Fruit fly (Drosophila melanogaster): ENCODE measurements around the gene Cpr100A.

Gene Cpr100A

dm6 chr3R:30865365-30865770, 2.0 kb upstream of the Cpr100A start (continued):
- peak; percentile 45 for TF ChIP-seq CG17829 (tag; optimal IDR thresholded peaks at IDR 0.05)
- TF ChIP-seq CG5953 (GFP tag; IDR thresholded peaks at IDR 0.05) = no peak
- TF ChIP-seq dm (GFP tag; optimal IDR thresholded peaks at IDR 0.05) = no peak
- TF ChIP-seq CG11695 (GFP tag; IDR thresholded peaks at IDR 0.05) = peak; percentile 45; the same call in 1 of the 3 replicates
- TF ChIP-seq CG17361 (GFP tag; IDR thresholded peaks at IDR 0.05) = 0 out of 3 replicates have a peak, but pooled peaks have one; percentile 23
- TF ChIP-seq CG18599 (GFP tag; optimal IDR thresholded peaks at IDR 0.05) = peak; percentile 42
- TF ChIP-seq Blimp-1 (GFP tag; optimal IDR thresholded peaks at IDR 0.05) = peak; percentile 41
- no peak for TF ChIP-seq hkb (optimal IDR thresholded peaks at IDR 0.05)
- no peak for TF ChIP-seq hkb (GFP tag; IDR thresholded peaks at IDR 0.05)
- TF ChIP-seq Nf-YC (tag; optimal IDR thresholded peaks at IDR 0.05) = peak; percentile 35
- TF ChIP-seq dmrt11E (tag; optimal IDR thresholded peaks at IDR 0.05) = peak; percentile 68
- peak; percentile 48 for TF ChIP-seq CG13424 (tag; optimal IDR thresholded peaks at IDR 0.05)
- TF ChIP-seq Chrac-16 (GFP tag; optimal IDR thresholded peaks at IDR 0.05) = peak; percentile 25
- no peak for TF ChIP-seq Abd-B (GFP tag; optimal IDR thresholded peaks at IDR 0.05)
- peak; percentile 22 for TF ChIP-seq Hr3 (GFP tag; optimal IDR thresholded peaks at IDR 0.05)
- TF ChIP-seq pan (optimal IDR thresholded peaks at IDR 0.05) = no peak
- no peak for TF ChIP-seq pan (GFP tag; optimal IDR thresholded peaks at IDR 0.05 in 1 of 2, IDR thresholded peaks at IDR 0.05 in 1 of 2)
- no peak for TF ChIP-seq CG16815 (GFP tag; optimal IDR thresholded peaks at IDR 0.05)

dm6 chr3R:30865883-30866282, 1.4 kb upstream of the Cpr100A start:
- no peak for TF ChIP-seq fd64A (GFP tag; optimal IDR thresholded peaks at IDR 0.05)
- no peak for TF ChIP-seq CG6689 (GFP tag; IDR thresholded peaks at IDR 0.05)
- no peak for TF ChIP-seq CG15479 (GFP tag; optimal IDR thresholded peaks at IDR 0.05)
- no peak for TF ChIP-seq Dip3 (GFP tag; optimal IDR thresholded peaks at IDR 0.05)
- no peak for TF ChIP-seq CG17612 (GFP tag; IDR thresholded peaks at IDR 0.05)
- no peak for TF ChIP-seq CHES-1-like (GFP tag; optimal IDR thresholded peaks at IDR 0.05)
- TF ChIP-seq Ets65A (GFP tag) = peak; percentile 72
- no peak for TF ChIP-seq Bteb2 (GFP tag; optimal IDR thresholded peaks at IDR 0.05)
- TF ChIP-seq hth (optimal IDR thresholded peaks at IDR 0.05) = no peak
- no peak for TF ChIP-seq ash1 (GFP tag; optimal IDR thresholded peaks at IDR 0.05)
- TF ChIP-seq zen (tag; optimal IDR thresholded peaks at IDR 0.05) = peak; percentile 82
- peak; percentile 41 for TF ChIP-seq D (optimal IDR thresholded peaks at IDR 0.05)
- no peak for TF ChIP-seq D (GFP tag; optimal IDR thresholded peaks at IDR 0.05)
- no peak for TF ChIP-seq CG12744 (GFP tag; optimal IDR thresholded peaks at IDR 0.05)
- no peak for TF ChIP-seq CG5180 (GFP tag; optimal IDR thresholded peaks at IDR 0.05)
- TF ChIP-seq CG9609 (GFP tag; optimal IDR thresholded peaks at IDR 0.05) = no peak
- no peak for TF ChIP-seq CG8924 (tag; optimal IDR thresholded peaks at IDR 0.05)
- no peak for TF ChIP-seq odd (GFP tag; optimal IDR thresholded peaks at IDR 0.05)
- TF ChIP-seq grau (tag; optimal IDR thresholded peaks at IDR 0.05) = no peak
- no peak for TF ChIP-seq CG3163 (GFP tag; optimal IDR thresholded peaks at IDR 0.05)
- TF ChIP-seq sd (tag; optimal IDR thresholded peaks at IDR 0.05) = no peak
- TF ChIP-seq Awh (GFP tag; IDR thresholded peaks at IDR 0.05) = no peak
- TF ChIP-seq Atf6 (GFP tag; IDR thresholded peaks at IDR 0.05) = no peak
- 0 out of 2 replicates have a peak, but pooled peaks have one; percentile 1 for TF ChIP-seq ap (GFP tag; IDR thresholded peaks at IDR 0.05)
- no peak for TF ChIP-seq pum (GFP tag; optimal IDR thresholded peaks at IDR 0.05)
